Worm (Caenorhabditis elegans) whole organism, L4/young adult: Measurements from ENCODE around the gene T25F10.4.

Source experiments
- W03F9.2 ChIP-seq: fragments of 150-350 bp; optimal IDR thresholded peaks from 2 replicates; lab custom pipeline; 2014; ENCODE audit warnings: missing biosample characterization, missing genetic modification characterization
- dao-5 ChIP-seq: sonication (generic microtip); optimal IDR thresholded peaks from 2 replicates; lab custom pipeline; 2016; ENCODE audit warnings: missing genotype, missing genetic modification characterization, moderate library complexity, missing compliant biosample characterization
- him-1 ChIP-seq: sonication (generic microtip); optimal IDR thresholded peaks from 2 replicates; lab custom pipeline; 2016; ENCODE audit warnings: missing genotype, missing genetic modification reagents, missing genetic modification characterization, missing compliant biosample characterization

The T25F10.4 gene

ce11 chrV:6762361-6762760 lies at the start of gene T25F10.4:
Gene T25F10.4, minus strand, starts transcription at chrV:6762461.
- TF ChIP-seq W03F9.2 (tag; lab: Kevin White, UChicago), result no peak
- no peak for TF ChIP-seq dao-5 (tag; lab: Kevin White, UChicago)
- TF ChIP-seq him-1 (tag; lab: Kevin White, UChicago), result no peak

ce11 chrV:6811863-6812262 lies 49.6 kb upstream of the T25F10.4 start:
- no peak for TF ChIP-seq dao-5 (tag; lab: Kevin White, UChicago)
- no peak for TF ChIP-seq him-1 (tag; lab: Kevin White, UChicago)
- no peak for TF ChIP-seq W03F9.2 (tag; lab: Kevin White, UChicago)

- TF ChIP-seq him-1 (tag; lab: Kevin White, UChicago) (no peak), W03F9.2 (tag; lab: Kevin White, UChicago) (no peak), dao-5 (tag; lab: Kevin White, UChicago) (no peak)
These were observed 47.8 kb upstream of the T25F10.4 start for ce11 chrV:6810091-6810490.

- TF ChIP-seq dao-5 (tag; lab: Kevin White, UChicago) (no peak), W03F9.2 (tag; lab: Kevin White, UChicago) (no peak), him-1 (tag; lab: Kevin White, UChicago) (no peak)
These were observed 46.7 kb upstream of the T25F10.4 start, which contains the start of gene dmsr-16 for ce11 chrV:6808962-6809361. Gene dmsr-16, minus strand, starts transcription at chrV:6809062.

ce11 chrV:6806340-6806739 lies 44.1 kb upstream of the T25F10.4 start, which contains the start of gene dmsr-12:
Gene dmsr-12, minus strand, starts transcription at chrV:6806440.
- TF ChIP-seq him-1 (tag; lab: Kevin White, UChicago) (no peak), W03F9.2 (tag; lab: Kevin White, UChicago) (no peak), dao-5 (tag; lab: Kevin White, UChicago) (no peak)

- TF ChIP-seq him-1 (tag; lab: Kevin White, UChicago) (no peak), dao-5 (tag; lab: Kevin White, UChicago) (no peak), W03F9.2 (tag; lab: Kevin White, UChicago) (no peak)
These were observed 41.7 kb upstream of the T25F10.4 start, which contains the start of gene dmsr-11 for ce11 chrV:6803992-6804391. Gene dmsr-11, minus strand, starts transcription at chrV:6804092.

ce11 chrV:6801850-6802249 lies 39.6 kb upstream of the T25F10.4 start, which contains the start of gene dmsr-10:
Gene dmsr-10, minus strand, starts transcription at chrV:6801950.
- no peak for TF ChIP-seq him-1 (tag; lab: Kevin White, UChicago)
- TF ChIP-seq dao-5 (tag; lab: Kevin White, UChicago), result no peak
- TF ChIP-seq W03F9.2 (tag; lab: Kevin White, UChicago), result no peak

- no peak for TF ChIP-seq dao-5 (tag; lab: Kevin White, UChicago)
- no peak for TF ChIP-seq W03F9.2 (tag; lab: Kevin White, UChicago)
- no peak for TF ChIP-seq him-1 (tag; lab: Kevin White, UChicago)
These were observed 37.3 kb upstream of the T25F10.4 start, which contains the start of gene dmsr-9 for ce11 chrV:6799564-6799963. Gene dmsr-9, minus strand, starts transcription at chrV:6799664.

ce11 chrV:6796894-6797293 lies 34.6 kb upstream of the T25F10.4 start:
- TF ChIP-seq dao-5 (tag; lab: Kevin White, UChicago), result no peak
- no peak for TF ChIP-seq him-1 (tag; lab: Kevin White, UChicago)
- TF ChIP-seq W03F9.2 (tag; lab: Kevin White, UChicago), result no peak

- no peak for TF ChIP-seq him-1 (tag; lab: Kevin White, UChicago)
These were observed 34.0 kb upstream of the T25F10.4 start for ce11 chrV:6796264-6796663.

- TF ChIP-seq him-1 (tag; lab: Kevin White, UChicago), result no peak
- TF ChIP-seq dao-5 (tag; lab: Kevin White, UChicago), result no peak
- TF ChIP-seq W03F9.2 (tag; lab: Kevin White, UChicago), result no peak
These were observed 31.5 kb upstream of the T25F10.4 start, which contains the start of gene ZC404.1 for ce11 chrV:6793744-6794239. Gene ZC404.1, plus strand, starts transcription at chrV:6794189.

ce11 chrV:6792973-6793372 lies 30.7 kb upstream of the T25F10.4 start:
- TF ChIP-seq him-1 (tag; lab: Kevin White, UChicago) (no peak), dao-5 (tag; lab: Kevin White, UChicago) (no peak)

ce11 chrV:6792565-6792964 lies 30.3 kb upstream of the T25F10.4 start, which contains the start of gene gck-2:
Gene gck-2, minus strand, starts transcription at chrV:6792665.
- TF ChIP-seq him-1 (tag; lab: Kevin White, UChicago), result no peak
- TF ChIP-seq dao-5 (tag; lab: Kevin White, UChicago), result no peak
- no peak for TF ChIP-seq W03F9.2 (tag; lab: Kevin White, UChicago)

- TF ChIP-seq W03F9.2 (tag; lab: Kevin White, UChicago), result no peak
- TF ChIP-seq him-1 (tag; lab: Kevin White, UChicago), result no peak
- no peak for TF ChIP-seq dao-5 (tag; lab: Kevin White, UChicago)
These were observed 25.7 kb upstream of the T25F10.4 start, which contains the start of gene ZC404.2 for ce11 chrV:6787906-6788430. Gene ZC404.2, plus strand, starts transcription at chrV:6787952.
